Fruit fly (Drosophila melanogaster): ENCODE measurements around the gene Pfdn1.

DNA sequence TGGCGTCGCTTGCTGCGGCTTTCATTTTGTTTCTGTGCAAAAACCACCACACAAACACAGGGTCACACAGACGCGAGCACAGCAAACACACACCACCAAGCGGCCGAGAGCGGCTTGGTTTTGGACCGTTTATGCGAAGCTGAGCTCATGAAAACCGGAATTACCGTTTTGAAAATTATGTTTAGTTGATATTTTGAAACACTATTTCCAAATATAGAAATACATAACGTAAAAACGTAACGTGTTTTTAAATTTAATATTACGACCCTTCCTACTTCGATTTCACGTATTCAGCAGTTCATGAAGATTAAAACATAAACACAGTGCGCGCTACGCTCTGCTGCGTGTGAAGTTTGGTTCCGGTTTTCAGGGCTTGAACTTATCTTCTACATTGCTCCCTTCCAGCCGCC, 17.7 kb upstream of the Pfdn1 start:
- TF ChIP-seq CG18262 (tag; optimal IDR thresholded peaks at IDR 0.05): peak; percentile 97
- no peak for TF ChIP-seq sna (GFP tag; IDR thresholded peaks at IDR 0.05; ENCODE audit: partially characterized antibody)
- TF ChIP-seq maf-S (GFP tag; optimal IDR thresholded peaks at IDR 0.05): peak; percentile 91

Data from whole organism, embryonic.